Fruit fly (Drosophila melanogaster) whole organism, adult: Measurements from ENCODE around the gene Trm7-32.

Source experiments
- Clk ChIP-seq: fragments of 200-800 bp; sonication (Bioruptor generic); optimal IDR thresholded peaks from 2 replicates; lab custom pipeline; 2017; ENCODE audit warnings: missing biosample characterization, missing genetic modification characterization
- Mnt ChIP-seq: fragments of 200-800 bp; sonication (Bioruptor generic); optimal IDR thresholded peaks from 2 replicates; lab custom pipeline; 2016; ENCODE audit warnings: missing biosample characterization, mild to moderate bottlenecking, missing genetic modification characterization
- tj ChIP-seq: fragments of 200-800 bp; sonication (Bioruptor generic); optimal IDR thresholded peaks from 3 replicates; lab custom pipeline; 2017; ENCODE audit warnings: missing biosample characterization, mild to moderate bottlenecking, missing genetic modification characterization, moderate library complexity

dm6 chr3R:17078961-17079858 lies 38.7 kb downstream of the Trm7-32 start:
- TF ChIP-seq Clk (GFP tag; lab: Kevin White, UChicago) (no peak), Mnt (peak; percentile 90), tj (peak; percentile 97)
